Fruit fly (Drosophila melanogaster): ENCODE measurements around the gene CG11656.

CG11656 gene

DNA sequence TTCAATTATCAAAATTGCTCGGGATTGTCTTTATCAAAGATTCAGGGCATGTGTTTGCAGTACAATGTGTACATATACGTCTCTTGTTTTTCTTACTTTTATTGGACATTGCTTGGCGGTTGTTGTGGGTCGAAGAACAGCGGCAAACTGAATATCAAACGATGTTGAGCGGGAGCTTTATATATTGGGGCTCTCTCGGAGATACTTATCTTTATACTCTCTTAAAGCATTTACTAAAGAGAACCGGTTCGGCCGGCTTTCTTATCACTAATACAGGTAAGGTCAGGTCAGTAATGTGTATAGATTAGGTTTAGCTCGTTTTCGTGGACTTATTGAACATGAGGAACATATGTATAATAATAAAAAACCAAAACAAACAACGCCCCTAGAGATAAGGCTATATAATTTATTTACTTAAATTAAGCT is 41.6 kb downstream of the CG11656 start, which contains the start of gene CG7966 (continued):
- TF ChIP-seq twi (tag; optimal IDR thresholded peaks at IDR 0.05): no peak
- no peak for TF ChIP-seq ttk (GFP tag; IDR thresholded peaks at IDR 0.05)
- TF ChIP-seq CG11085 (GFP tag; IDR thresholded peaks at IDR 0.05): no peak
- TF ChIP-seq dan (GFP tag; IDR thresholded peaks at IDR 0.05): no peak
- peak; percentile 27 for TF ChIP-seq CG31365 (tag; optimal IDR thresholded peaks at IDR 0.05)
- TF ChIP-seq scrt (GFP tag; optimal IDR thresholded peaks at IDR 0.05): no peak
- TF ChIP-seq emc (GFP tag; optimal IDR thresholded peaks at IDR 0.05): no peak
- TF ChIP-seq Hr78 (GFP tag; optimal IDR thresholded peaks at IDR 0.05): peak in 1 of 2 experiments; percentile 99
- TF ChIP-seq oc (tag; optimal IDR thresholded peaks at IDR 0.05): no peak
- no peak for TF ChIP-seq CG8388 (GFP tag; optimal IDR thresholded peaks at IDR 0.05)
- no peak for TF ChIP-seq CG1602 (GFP tag; optimal IDR thresholded peaks at IDR 0.05)
- no peak for TF ChIP-seq Rx (GFP tag; IDR thresholded peaks at IDR 0.05)
- no peak for TF ChIP-seq Xbp1 (GFP tag; optimal IDR thresholded peaks at IDR 0.05)
- peak; percentile 10 for TF ChIP-seq CG12071 (GFP tag; optimal IDR thresholded peaks at IDR 0.05)
- no peak for TF ChIP-seq Kr (GFP tag; optimal IDR thresholded peaks at IDR 0.05)
- no peak for TF ChIP-seq CG13424 (tag; optimal IDR thresholded peaks at IDR 0.05)
- peak; percentile 6 for TF ChIP-seq CG9727 (GFP tag; optimal IDR thresholded peaks at IDR 0.05)
- TF ChIP-seq luna (GFP tag; optimal IDR thresholded peaks at IDR 0.05): no peak
- no peak for TF ChIP-seq fd96Cb (tag; optimal IDR thresholded peaks at IDR 0.05)
- TF ChIP-seq CG30403 (GFP tag; optimal IDR thresholded peaks at IDR 0.05): no peak
- TF ChIP-seq CG6689 (GFP tag; IDR thresholded peaks at IDR 0.05): no peak
- no peak for TF ChIP-seq trh (GFP tag; optimal IDR thresholded peaks at IDR 0.05)
- no peak for TF ChIP-seq CG11504 (tag; optimal IDR thresholded peaks at IDR 0.05)

DNA sequence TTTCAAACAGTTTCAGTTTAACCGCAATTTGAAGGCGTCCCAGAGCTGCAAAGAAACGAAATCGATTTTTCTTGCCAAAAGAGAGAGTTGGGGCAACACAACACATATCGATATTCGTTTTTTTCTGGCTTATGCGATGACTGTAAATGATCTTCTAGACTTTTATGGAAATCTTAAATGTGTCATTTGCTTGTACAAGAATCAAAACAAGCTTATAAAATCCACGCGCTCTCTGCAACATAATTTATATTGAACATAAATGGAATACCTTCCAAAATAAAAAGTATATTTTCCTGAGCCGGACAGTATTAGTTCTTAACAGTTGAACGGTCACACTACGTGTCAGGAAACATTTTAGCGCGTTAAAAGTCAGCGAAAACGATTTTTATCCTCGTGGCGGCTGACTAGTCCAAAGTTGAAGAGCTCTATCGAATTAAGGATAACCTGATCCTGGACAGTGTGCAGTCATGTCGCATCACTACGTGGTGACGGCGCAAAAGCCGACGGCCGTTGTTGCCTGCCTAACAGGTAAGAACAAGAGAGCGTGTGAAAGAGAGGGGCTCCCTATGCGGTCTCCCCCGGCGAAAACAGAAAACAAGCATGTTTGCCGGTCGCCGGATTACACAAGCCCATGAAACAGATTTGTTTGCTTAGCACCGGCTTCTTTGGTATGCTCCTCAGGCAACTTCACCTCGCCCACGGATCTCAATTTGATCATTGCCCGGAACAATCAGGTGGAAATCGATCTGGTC is 42.4 kb downstream of the CG11656 start, which contains the start of gene pic:
Gene pic (plus strand): TSS at position 304 of the 752 bp plus-strand sequence.
- peak; percentile 57; the same call in 1 of the 2 replicates for TF ChIP-seq nerfin-2 (GFP tag; IDR thresholded peaks at IDR 0.05; ENCODE audit: partially characterized antibody)
- no peak for TF ChIP-seq slp2 (GFP tag; optimal IDR thresholded peaks at IDR 0.05)
- no peak for TF ChIP-seq danr (GFP tag; IDR thresholded peaks at IDR 0.05)
- TF ChIP-seq CG7839 (tag; optimal IDR thresholded peaks at IDR 0.05): no peak
- peak; percentile 56; the same call in 1 of the 2 replicates for TF ChIP-seq MBD-R2 (GFP tag; IDR thresholded peaks at IDR 0.05)
- no peak for TF ChIP-seq D19B (GFP tag; optimal IDR thresholded peaks at IDR 0.05)
- no peak for TF ChIP-seq nau (GFP tag; optimal IDR thresholded peaks at IDR 0.05)
- no peak for TF ChIP-seq ab (GFP tag; optimal IDR thresholded peaks at IDR 0.05)
- no peak for TF ChIP-seq CG13624 (GFP tag; optimal IDR thresholded peaks at IDR 0.05)
- TF ChIP-seq Hr78 (GFP tag; optimal IDR thresholded peaks at IDR 0.05): no peak
- no peak for TF ChIP-seq dimm (GFP tag; IDR thresholded peaks at IDR 0.05)
- no peak for TF ChIP-seq CG30431 (GFP tag; optimal IDR thresholded peaks at IDR 0.05)
- no peak for TF ChIP-seq CG8089 (GFP tag; optimal IDR thresholded peaks at IDR 0.05)
- TF ChIP-seq Opbp (GFP tag; IDR thresholded peaks at IDR 0.05; ENCODE audit: partially characterized antibody): peak; percentile 71
- TF ChIP-seq CG17802 (tag; optimal IDR thresholded peaks at IDR 0.05): no peak
- TF ChIP-seq Ssrp (tag; optimal IDR thresholded peaks at IDR 0.05): no peak
- no peak for TF ChIP-seq CG15696 (tag; optimal IDR thresholded peaks at IDR 0.05)
- no peak for TF ChIP-seq HmgZ (tag; optimal IDR thresholded peaks at IDR 0.05)
- TF ChIP-seq nom (GFP tag; optimal IDR thresholded peaks at IDR 0.05): no peak
- peak; percentile 93 for TF ChIP-seq Sin3A (optimal IDR thresholded peaks at IDR 0.05)
- TF ChIP-seq CG16863 (GFP tag; optimal IDR thresholded peaks at IDR 0.05): no peak
- TF ChIP-seq Sry-δ (GFP tag; optimal IDR thresholded peaks at IDR 0.05): peak; percentile 85
- TF ChIP-seq CG7556 (GFP tag; optimal IDR thresholded peaks at IDR 0.05): no peak
- no peak for TF ChIP-seq lmd (GFP tag; IDR thresholded peaks at IDR 0.05)
- no peak for TF ChIP-seq CG6854 (GFP tag; optimal IDR thresholded peaks at IDR 0.05)
- no peak for TF ChIP-seq CG17568 (GFP tag; optimal IDR thresholded peaks at IDR 0.05)
- TF ChIP-seq grn (GFP tag; optimal IDR thresholded peaks at IDR 0.05): no peak
- no peak for TF ChIP-seq zf30C (GFP tag; optimal IDR thresholded peaks at IDR 0.05)

Measured in whole organism, embryonic.